Fruit fly (Drosophila melanogaster): Measurements from ENCODE around the gene CG13733.
A peak's percentile ranks its signal among the peaks of the same experiment; 100 is the strongest.

Gene CG13733

dm6 chr3L:17461369-17462012 is 17.2 kb downstream of the CG13733 start:
- TF ChIP-seq CG17801 (GFP tag; optimal IDR thresholded peaks at IDR 0.05; ENCODE audit: partially characterized antibody): no peak

DNA sequence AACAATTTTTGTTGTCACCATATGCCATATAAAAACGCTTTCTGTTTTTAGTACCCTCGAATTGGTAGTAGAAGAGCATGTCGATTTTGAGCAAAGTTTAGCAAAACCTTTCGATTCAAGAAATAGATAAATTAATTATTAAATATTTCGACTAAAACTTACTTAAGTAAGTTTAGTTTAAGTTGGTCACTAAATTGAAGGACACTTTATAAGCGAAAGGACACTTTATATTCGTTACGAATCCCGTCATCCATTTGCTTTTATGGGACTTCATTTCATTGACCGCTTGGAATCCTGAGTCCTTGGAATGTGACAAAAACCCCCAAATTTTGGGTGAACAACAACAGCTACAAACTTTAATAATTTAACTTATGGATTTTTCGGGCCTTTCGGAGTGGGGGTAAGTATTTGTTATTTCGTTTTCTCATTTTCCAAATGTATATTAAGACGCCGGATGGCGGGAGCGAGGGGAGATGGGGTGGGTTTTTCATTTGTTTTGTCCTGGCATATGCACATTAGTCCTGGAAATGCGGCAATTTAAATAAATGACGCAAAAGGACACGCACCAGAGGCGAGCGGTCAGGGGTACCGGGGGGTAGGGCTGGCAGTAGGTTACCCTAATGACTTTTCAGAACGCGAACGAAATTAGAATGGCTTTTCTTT is 19.7 kb downstream of the CG13733 start:
- no peak for TF ChIP-seq CG17801 (GFP tag; optimal IDR thresholded peaks at IDR 0.05; ENCODE audit: partially characterized antibody)

- TF ChIP-seq CG17801 (GFP tag; optimal IDR thresholded peaks at IDR 0.05; ENCODE audit: partially characterized antibody): no peak
Measured at dm6 chr3L:17457695-17458242, 21.0 kb downstream of the CG13733 start.

DNA sequence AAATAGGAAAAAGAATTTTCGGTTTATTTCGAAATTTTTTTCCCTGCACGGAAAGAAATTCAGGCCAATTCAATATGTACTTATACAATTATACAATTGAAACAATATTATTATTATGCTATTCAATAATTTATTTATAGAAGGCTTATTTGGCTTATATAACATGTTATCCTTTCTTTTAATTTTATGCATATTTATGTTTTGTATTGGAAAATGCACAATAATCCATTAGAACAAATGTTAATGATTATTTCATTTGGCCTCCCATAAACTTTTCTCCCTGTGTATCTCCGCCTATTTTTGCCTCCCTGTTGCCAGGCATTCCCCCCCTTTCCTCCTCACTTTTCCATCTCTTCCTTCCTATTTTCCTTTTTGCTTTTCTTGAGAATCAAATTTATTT is 30.8 kb downstream of the CG13733 start:
- TF ChIP-seq CG17801 (GFP tag; optimal IDR thresholded peaks at IDR 0.05; ENCODE audit: partially characterized antibody): no peak

dm6 chr3L:17445629-17446431 is 32.9 kb downstream of the CG13733 start:
- TF ChIP-seq CG17801 (GFP tag; optimal IDR thresholded peaks at IDR 0.05; ENCODE audit: partially characterized antibody): no peak

- no peak for TF ChIP-seq CG17801 (GFP tag; optimal IDR thresholded peaks at IDR 0.05; ENCODE audit: partially characterized antibody)
Measured at dm6 chr3L:17444569-17444968, 34.2 kb downstream of the CG13733 start.

- no peak for TF ChIP-seq CG17801 (GFP tag; optimal IDR thresholded peaks at IDR 0.05; ENCODE audit: partially characterized antibody)
Measured at dm6 chr3L:17441602-17442001, 37.1 kb downstream of the CG13733 start.

DNA sequence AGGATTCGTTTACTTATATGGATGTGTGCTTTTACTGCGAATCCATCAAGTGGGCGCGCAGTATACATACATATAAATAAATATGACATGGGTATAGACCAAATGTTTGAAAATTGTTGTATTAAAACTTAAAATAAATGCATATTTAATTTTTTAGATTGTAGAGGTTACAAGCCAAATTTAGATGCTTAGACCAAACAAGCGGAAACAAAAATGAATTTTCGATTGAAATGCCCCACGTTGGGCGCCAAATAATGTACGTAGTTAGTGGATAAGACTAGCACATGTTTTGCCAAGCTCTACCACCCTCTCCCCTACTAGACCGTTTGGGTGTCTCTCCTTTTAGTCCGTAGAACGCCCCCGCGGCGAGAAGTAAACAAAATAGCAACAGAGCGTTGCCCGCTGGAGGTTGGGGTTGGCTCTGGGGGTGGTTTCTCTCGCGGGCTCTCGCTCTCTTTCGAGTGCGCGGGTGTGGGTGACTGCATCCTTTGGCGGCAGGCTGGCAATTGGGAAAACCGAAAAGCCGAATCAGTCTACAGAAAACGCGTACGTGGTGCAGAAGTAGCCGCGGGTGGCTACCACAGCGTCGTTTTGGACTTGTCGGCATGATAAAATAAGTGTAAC is 39.7 kb downstream of the CG13733 start, which contains the start of gene CG18265:
Gene CG18265, plus strand, starts transcription at position 530 of the 624 bp plus-strand sequence.
- no peak for TF ChIP-seq CG17801 (GFP tag; optimal IDR thresholded peaks at IDR 0.05; ENCODE audit: partially characterized antibody)

DNA sequence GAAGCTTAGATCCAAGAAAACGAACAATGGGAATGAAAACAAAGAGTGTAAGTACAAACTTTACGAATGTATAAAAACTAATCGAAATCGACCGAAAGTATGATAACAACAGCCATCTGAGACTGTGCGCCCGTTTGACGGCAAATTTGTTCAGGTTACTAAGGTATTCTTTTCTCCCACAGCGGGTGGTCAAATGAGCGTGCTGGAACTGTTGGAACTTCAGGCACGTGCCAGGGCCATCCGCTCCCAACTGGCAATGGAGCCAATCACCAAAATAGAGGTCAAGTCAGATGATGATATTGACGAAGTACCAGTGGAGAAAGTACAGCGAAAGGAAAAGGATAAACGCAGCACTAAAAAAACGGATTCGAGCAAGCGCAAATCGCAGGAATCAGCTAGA is 42.4 kb downstream of the CG13733 start, which contains the start of gene CG12229:
Gene CG12229, minus strand, starts transcription at position 101 of the 400 bp plus-strand sequence.
- TF ChIP-seq CG17801 (GFP tag; optimal IDR thresholded peaks at IDR 0.05; ENCODE audit: partially characterized antibody): no peak

dm6 chr3L:17433555-17433954 is 45.2 kb downstream of the CG13733 start, which contains the start of the genes Coq4 and CG32176:
Coq4 (minus strand) TSS chr3L:17433621.
CG32176 (plus strand) TSS chr3L:17433868.
- TF ChIP-seq CG17801 (GFP tag; optimal IDR thresholded peaks at IDR 0.05; ENCODE audit: partially characterized antibody): peak; percentile 92

- TF ChIP-seq CG17801 (GFP tag; optimal IDR thresholded peaks at IDR 0.05; ENCODE audit: partially characterized antibody): no peak
Measured at dm6 chr3L:17432947-17433346, 45.8 kb downstream of the CG13733 start, which contains the start of gene frc. frc (minus strand) TSS chr3L:17433190.

DNA sequence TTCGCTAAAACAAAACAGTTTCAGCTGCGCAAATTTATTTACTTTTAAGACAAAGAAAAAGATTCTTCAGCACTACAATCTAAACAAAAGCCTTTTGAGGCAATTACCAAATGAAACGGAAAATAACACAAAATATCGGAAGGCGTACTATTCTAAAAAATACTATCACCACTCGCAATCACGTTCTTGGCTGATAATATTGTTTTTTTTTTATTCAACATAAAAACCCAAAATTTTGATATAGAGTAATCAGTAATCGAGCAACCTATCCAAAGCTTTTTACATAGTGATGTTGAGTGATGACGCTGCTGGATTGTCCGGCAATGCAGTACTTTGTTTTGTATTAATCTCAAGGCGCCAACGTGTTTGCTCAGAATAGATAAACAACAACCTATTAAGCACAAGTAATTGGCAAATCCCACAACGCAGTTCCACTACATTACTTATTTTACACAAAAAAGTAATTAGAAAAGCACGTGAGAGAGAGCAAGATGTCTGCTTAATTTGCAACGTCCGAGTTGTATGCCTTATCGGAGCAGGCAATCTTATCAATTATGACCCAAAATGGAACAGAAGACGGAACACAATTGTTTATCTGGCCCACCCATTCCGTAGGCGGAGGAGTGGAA is 47.7 kb downstream of the CG13733 start:
- no peak for TF ChIP-seq CG17801 (GFP tag; optimal IDR thresholded peaks at IDR 0.05; ENCODE audit: partially characterized antibody)

- TF ChIP-seq CG17801 (GFP tag; optimal IDR thresholded peaks at IDR 0.05; ENCODE audit: partially characterized antibody): no peak
Measured at dm6 chr3L:17430390-17430789, 48.3 kb downstream of the CG13733 start.

DNA sequence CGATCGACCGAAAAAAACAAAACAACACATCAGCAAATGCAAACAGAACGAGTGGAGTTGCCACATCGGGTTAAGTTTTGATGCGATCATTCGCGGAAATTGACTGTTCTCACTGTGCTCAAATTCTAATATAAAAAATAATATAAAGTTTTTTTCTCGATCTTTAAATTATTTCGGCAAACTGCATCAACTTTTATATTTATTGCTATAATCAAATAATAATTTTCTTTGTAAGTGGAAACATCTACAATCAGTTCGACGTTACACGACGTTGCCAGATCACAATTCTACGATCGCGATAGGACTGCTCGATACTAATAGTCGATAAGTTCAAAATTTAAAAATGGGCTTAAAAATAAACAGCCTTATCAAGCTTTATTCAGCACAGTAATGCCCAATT is 49.9 kb downstream of the CG13733 start, which contains the start of gene Gorab:
Gene Gorab, minus strand, starts transcription at position 58 of the 400 bp plus-strand sequence.
- peak; percentile 74 for TF ChIP-seq CG17801 (GFP tag; optimal IDR thresholded peaks at IDR 0.05; ENCODE audit: partially characterized antibody)
